Fruit fly (Drosophila melanogaster) whole organism, prepupa: ENCODE results near the gene CG6184.

ENCODE experiments used
- CG10669 ChIP-seq: fragments of 200-800 bp; sonication (Bioruptor generic); optimal IDR thresholded peaks from 3 replicates; lab custom pipeline; 2018; ENCODE audit warnings: missing biosample characterization, mild to moderate bottlenecking, missing genetic modification characterization, moderate library complexity
- CG11762 ChIP-seq: fragments of 200-800 bp; sonication (Bioruptor generic); optimal IDR thresholded peaks from 3 replicates; lab custom pipeline; 2016; ENCODE audit warnings: missing biosample characterization, missing genetic modification characterization; ENCODE audit not compliant: insufficient read depth
- CG15336 ChIP-seq: fragments of 200-800 bp; sonication (Bioruptor generic); IDR thresholded peaks from 2 replicates; pipeline ENCODE4 v1.3.6; 2022; ENCODE audit warnings: missing biosample characterization, missing genetic modification characterization
- CG34406 ChIP-seq: fragments of 200-800 bp; sonication (Bioruptor generic); optimal IDR thresholded peaks from 3 replicates; lab custom pipeline; 2016; ENCODE audit warnings: missing biosample characterization, missing genetic modification characterization
- CG6163 ChIP-seq: fragments of 200-800 bp; sonication (Bioruptor generic); IDR thresholded peaks from 3 replicates; pipeline ENCODE4 v1.3.6; 2022; ENCODE audit warnings: missing biosample characterization, missing genetic modification characterization
- OdsH ChIP-seq: fragments of 200-800 bp; sonication (Bioruptor generic); optimal IDR thresholded peaks from 3 replicates; lab custom pipeline; 2016; ENCODE audit warnings: missing biosample characterization, missing genetic modification characterization
- Sox15 ChIP-seq: fragments of 200-800 bp; sonication (Bioruptor generic); optimal IDR thresholded peaks from 3 replicates; lab custom pipeline; 2016; ENCODE audit warnings: missing biosample characterization, missing genetic modification characterization
- acj6 ChIP-seq: fragments of 200-800 bp; sonication (Bioruptor generic); optimal IDR thresholded peaks from 3 replicates; lab custom pipeline; 2016; ENCODE audit warnings: missing biosample characterization, missing genetic modification characterization
- dsx ChIP-seq: fragments of 200-800 bp; optimal IDR thresholded peaks from 3 replicates; lab custom pipeline; 2019; ENCODE audit warnings: missing biosample characterization, mild to moderate bottlenecking, missing genetic modification characterization, moderate library complexity; ENCODE audit not compliant: poor library complexity, severe bottlenecking
- lz ChIP-seq: fragments of 200-800 bp; sonication (Bioruptor generic); optimal IDR thresholded peaks from 3 replicates; lab custom pipeline; 2016; ENCODE audit warnings: missing biosample characterization, missing genetic modification characterization
- salr ChIP-seq, 2 experiments: fragments of 200-800 bp; sonication (Bioruptor generic); optimal IDR thresholded peaks; 3 replicates each; lab custom pipeline; 2016 to 2018; ENCODE audit warnings: missing biosample characterization in 2 of 2, missing genetic modification characterization in 2 of 2, mild to moderate bottlenecking in 1 of 2

- TF ChIP-seq CG15336 (GFP tag; lab: Robert Waterston, UW) (peak; percentile 78), Sox15 (GFP tag; lab: Kevin White, UChicago) (peak; percentile 2), acj6 (peak; percentile 77), lz (GFP tag; lab: Kevin White, UChicago) (peak; percentile 76), OdsH (GFP tag; lab: Kevin White, UChicago) (peak; percentile 74), dsx (GFP tag; lab: Kevin White, UChicago) (peak; percentile 49), salr (GFP tag; optimal IDR thresholded peaks at IDR 0.05; lab: Kevin White, UChicago) (peak in 1 of 2 experiments; percentile 29), CG34406 (peak; percentile 68), CG10669 (GFP tag; lab: Kevin White, UChicago) (peak; percentile 65), CG6163 (GFP tag; lab: Robert Waterston, UW) (peak; percentile 89), CG11762 (GFP tag; lab: Kevin White, UChicago) (peak; percentile 55)
Measured at dm6 chr3R:19671223-19671991, 13.7 kb upstream of the CG6184 start, which contains the start of gene Naam.
